Worm (Caenorhabditis elegans): ENCODE data around the gene Y39A1A.22.
"Not testable (repeated sequence)": the region's sequence is repeated elsewhere in the genome, so short reads cannot be mapped to it uniquely, and the experiment has no call there.

DNA sequence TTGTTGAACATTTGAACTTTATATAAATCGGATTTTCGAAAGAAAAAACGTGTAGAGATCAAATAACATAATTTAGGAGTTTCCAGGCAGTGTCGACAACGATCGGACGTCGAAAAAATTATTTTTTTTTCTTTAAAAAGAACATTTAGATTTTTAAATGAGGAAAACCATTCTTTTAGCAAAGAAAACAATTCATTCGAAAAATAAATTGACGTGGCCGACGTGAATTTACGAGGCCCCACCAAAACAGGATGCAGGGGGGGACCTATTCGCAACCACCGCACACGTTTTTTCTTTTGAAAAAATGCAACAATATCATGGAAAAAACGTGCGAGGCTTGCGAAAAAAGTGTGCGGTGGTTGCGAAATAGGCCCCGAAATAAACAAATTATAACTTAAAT, 43.2 kb upstream of the Y39A1A.22 start, which contains the start of gene enu-3.6:
- TF ChIP-seq unc-39 (tag; optimal IDR thresholded peaks at IDR 0.05); ZK546.5 (tag; optimal IDR thresholded peaks at IDR 0.05); lin-13 (GFP tag; optimal IDR thresholded peaks at IDR 0.05): not testable (repeated sequence)
